Worm (Caenorhabditis elegans) whole organism, early embryonic: ENCODE data around the gene mdt-11.

Experiments
- B0310.2 ChIP-seq: sonication (generic microtip); optimal IDR thresholded peaks from 2 replicates; lab custom pipeline; 2016; ENCODE audit warnings: mild to moderate bottlenecking, missing genetic modification characterization, missing compliant biosample characterization
- F13C5.2 ChIP-seq: sonication (generic microtip); optimal IDR thresholded peaks from 2 replicates; lab custom pipeline; 2017; ENCODE audit warnings: mild to moderate bottlenecking, missing genetic modification characterization, inconsistent platforms, missing compliant biosample characterization
- aly-1 ChIP-seq: sonication (generic microtip); optimal IDR thresholded peaks from 2 replicates; lab custom pipeline; 2016; ENCODE audit warnings: missing genetic modification characterization, missing compliant biosample characterization
- ama-1 ChIP-seq: fragments of 150-350 bp; optimal IDR thresholded peaks from 2 replicates; lab custom pipeline; 2014
- ceh-13 ChIP-seq: fragments of 200-800 bp; sonication (Bioruptor generic); optimal IDR thresholded peaks from 2 replicates; lab custom pipeline; 2018; ENCODE audit warnings: mild to moderate bottlenecking, missing genetic modification characterization, missing compliant biosample characterization
- ceh-36 ChIP-seq: sonication (generic microtip); optimal IDR thresholded peaks from 2 replicates; lab custom pipeline; 2016; ENCODE audit warnings: missing genetic modification characterization, inconsistent platforms, missing compliant biosample characterization
- ets-7 ChIP-seq: sonication (generic microtip); optimal IDR thresholded peaks from 2 replicates; lab custom pipeline; 2016; ENCODE audit warnings: missing genotype, missing genetic modification characterization, missing compliant biosample characterization
- flt-1 ChIP-seq: fragments of 200-800 bp; sonication (Bioruptor generic); IDR thresholded peaks from 2 replicates; pipeline ENCODE4 v1.3.6; 2022; ENCODE audit warnings: missing genetic modification characterization, missing compliant biosample characterization
- hmbx-1 ChIP-seq: sonication (generic microtip); optimal IDR thresholded peaks from 2 replicates; lab custom pipeline; 2016; ENCODE audit warnings: mild to moderate bottlenecking, missing genetic modification characterization, missing compliant biosample characterization
- hmg-4 ChIP-seq: fragments of 200-800 bp; sonication (Bioruptor generic); optimal IDR thresholded peaks from 2 replicates; lab custom pipeline; 2018; ENCODE audit warnings: mild to moderate bottlenecking, missing genetic modification characterization, missing compliant biosample characterization
- hnd-1 ChIP-seq: sonication (generic microtip); optimal IDR thresholded peaks from 2 replicates; lab custom pipeline; 2016; ENCODE audit warnings: missing genetic modification characterization, missing compliant biosample characterization
- pes-1 ChIP-seq: fragments of 200-800 bp; sonication (Bioruptor generic); IDR thresholded peaks from 2 replicates; pipeline ENCODE4 v1.3.6; 2022; ENCODE audit warnings: missing genetic modification reagents, missing genetic modification characterization, missing compliant biosample characterization
- scrt-1 ChIP-seq: fragments of 200-800 bp; sonication (Bioruptor generic); IDR thresholded peaks from 2 replicates; pipeline ENCODE4 v1.3.6; 2022; ENCODE audit warnings: missing genetic modification characterization, missing compliant biosample characterization
- sea-1 ChIP-seq: fragments of 200-800 bp; sonication (Bioruptor generic); conservative IDR thresholded peaks from 2 replicates; pipeline ENCODE4 v1.3.6; 2022; ENCODE audit warnings: missing genetic modification characterization, missing compliant biosample characterization
- tbx-11 ChIP-seq: fragments of 200-800 bp; sonication (Bioruptor generic); IDR thresholded peaks from 2 replicates; pipeline ENCODE4 v1.3.6; 2022; ENCODE audit warnings: missing genetic modification characterization, missing compliant biosample characterization
- tbx-37 ChIP-seq: fragments of 200-800 bp; sonication (Bioruptor generic); conservative IDR thresholded peaks from 2 replicates; pipeline ENCODE4 v1.3.6; 2022; ENCODE audit warnings: missing genetic modification reagents, missing genetic modification characterization, missing compliant biosample characterization
- tra-4 ChIP-seq: sonication (generic microtip); optimal IDR thresholded peaks from 2 replicates; lab custom pipeline; 2017; ENCODE audit warnings: missing genetic modification characterization, missing compliant biosample characterization

The mdt-11 gene

DNA sequence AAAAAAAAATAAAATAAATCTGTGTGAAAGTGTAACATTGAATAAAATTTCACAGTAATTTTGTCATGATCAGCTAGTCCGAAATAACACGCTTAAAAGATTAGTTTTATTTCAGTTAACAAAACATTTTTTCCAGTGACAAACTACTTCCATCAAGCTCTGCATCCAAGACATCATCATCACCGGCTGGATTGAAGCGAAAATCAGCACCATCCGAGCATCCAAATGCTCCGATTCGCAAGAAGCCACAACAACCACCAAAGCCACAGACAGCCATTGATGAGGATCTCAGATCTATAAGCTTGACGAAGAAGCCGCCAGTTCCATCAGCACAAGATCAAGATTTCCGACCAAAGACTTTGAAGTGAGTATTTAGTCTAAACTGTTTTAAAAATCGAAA lies 6.2 kb downstream of the mdt-11 start:
- TF ChIP-seq scrt-1 (GFP tag; lab: Robert Waterston, UW) (no peak), tbx-11 (GFP tag; lab: Robert Waterston, UW) (no peak), B0310.2 (tag; lab: Kevin White, UChicago) (peak; percentile 32), ceh-36 (no peak), F13C5.2 (no peak), ama-1 (lab: Kevin White, UChicago) (peak; percentile 27), sea-1 (GFP tag; lab: Robert Waterston, UW) (0 out of 2 replicates have a peak, but pooled peaks have one; percentile 16), tra-4 (tag; lab: Kevin White, UChicago) (no peak)

DNA sequence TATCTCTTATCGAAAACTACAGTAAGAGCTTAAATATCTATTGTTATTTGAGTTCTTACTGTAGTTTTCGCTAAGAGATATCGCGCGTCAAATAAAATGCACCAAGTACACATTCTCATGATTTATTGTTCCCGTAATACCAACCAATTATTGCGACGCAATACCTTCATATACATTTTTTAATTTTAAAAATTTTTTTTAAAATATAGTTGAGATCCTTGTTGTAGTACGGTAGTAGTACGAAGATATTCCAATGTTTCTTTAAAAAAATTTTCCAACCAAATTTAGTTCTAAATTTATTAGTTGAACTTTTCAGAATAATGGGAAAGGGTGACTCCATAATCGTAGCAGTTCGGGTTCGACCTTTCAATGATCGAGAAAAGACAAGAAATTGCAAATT lies 9.6 kb downstream of the mdt-11 start, which contains the start of gene klp-6:
Gene klp-6, plus strand, starts transcription at position 301 of the 400 bp plus-strand sequence.
- TF ChIP-seq F13C5.2 = no peak
- TF ChIP-seq tbx-37 = no peak
- TF ChIP-seq ceh-36 = no peak
- TF ChIP-seq B0310.2 (tag; lab: Kevin White, UChicago) = no peak

DNA sequence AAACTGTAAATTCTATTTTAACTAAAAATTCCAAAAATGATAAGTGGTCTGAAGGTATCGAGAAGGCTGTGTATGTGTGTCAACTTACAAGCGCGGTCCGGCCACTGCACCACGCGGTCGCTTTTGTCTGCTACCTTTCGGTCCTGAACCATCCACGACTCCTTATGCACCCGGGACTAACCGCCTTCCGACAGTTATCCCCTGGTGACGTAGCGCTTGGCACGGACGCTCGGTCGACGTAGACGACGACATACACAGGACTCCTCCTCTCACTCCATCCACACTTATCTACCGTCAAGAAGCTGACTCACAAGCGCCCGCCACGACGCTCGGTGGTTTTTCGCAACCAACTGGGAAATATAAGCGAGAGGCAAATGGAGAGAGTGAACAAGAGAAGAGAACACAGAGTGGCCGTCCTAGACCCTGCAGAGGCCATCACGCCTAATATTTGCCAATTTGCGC lies 10.4 kb downstream of the mdt-11 start:
- peak; percentile 97 for TF ChIP-seq aly-1
- TF ChIP-seq flt-1 (GFP tag; lab: Robert Waterston, UW) = peak; percentile 82
- peak; percentile 82 for TF ChIP-seq ceh-36
- peak; percentile 91 for TF ChIP-seq F13C5.2
- peak; percentile 65 for TF ChIP-seq hnd-1 (tag; lab: Kevin White, UChicago)
- peak; percentile 80 for TF ChIP-seq B0310.2 (tag; lab: Kevin White, UChicago)
- peak; percentile 81 for TF ChIP-seq ceh-13 (GFP tag; lab: Kevin White, UChicago)
- peak; percentile 90 for TF ChIP-seq pes-1 (GFP tag; lab: Robert Waterston, UW)
- TF ChIP-seq tbx-37 = peak; percentile 90
- peak; percentile 87 for TF ChIP-seq sea-1 (GFP tag; lab: Robert Waterston, UW)
- TF ChIP-seq ets-7 = peak; percentile 85
- TF ChIP-seq hmg-4 (GFP tag; lab: Kevin White, UChicago) = peak; percentile 97
- TF ChIP-seq tbx-11 (GFP tag; lab: Robert Waterston, UW) = peak; percentile 90
- peak; percentile 69 for TF ChIP-seq hmbx-1 (tag; lab: Kevin White, UChicago)
- peak; percentile 88 for TF ChIP-seq scrt-1 (GFP tag; lab: Robert Waterston, UW)
- TF ChIP-seq tra-4 (tag; lab: Kevin White, UChicago) = peak; percentile 83

DNA sequence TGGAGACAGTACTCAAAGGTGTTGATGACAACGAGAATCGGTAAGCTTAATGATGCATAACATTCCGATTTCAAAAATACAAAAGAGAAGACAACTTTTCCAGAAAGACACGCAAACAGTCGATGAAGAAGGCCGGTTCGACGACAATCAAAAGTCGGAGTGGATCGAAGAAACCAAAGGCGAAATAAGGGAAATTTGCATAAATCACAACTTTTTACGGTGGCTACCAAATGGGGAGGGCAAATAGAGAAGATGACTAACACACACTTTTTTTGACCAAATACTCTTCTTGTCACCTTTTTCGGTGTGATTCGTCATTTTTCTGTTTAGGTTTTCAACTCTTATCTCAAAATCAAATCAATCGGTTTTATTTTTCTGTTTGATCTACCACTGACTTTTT lies 15.1 kb downstream of the mdt-11 start, which contains the start of gene C45G9.6:
Gene C45G9.6, plus strand, starts transcription at position 301 of the 400 bp plus-strand sequence.
- TF ChIP-seq tra-4 (tag; lab: Kevin White, UChicago) (no peak), aly-1 (no peak), hmbx-1 (tag; lab: Kevin White, UChicago) (no peak), ceh-13 (GFP tag; lab: Kevin White, UChicago) (no peak), F13C5.2 (no peak), hmg-4 (GFP tag; lab: Kevin White, UChicago) (no peak), tbx-11 (GFP tag; lab: Robert Waterston, UW) (no peak), ceh-36 (no peak), ets-7 (no peak), tbx-37 (no peak), ama-1 (lab: Kevin White, UChicago) (no peak), scrt-1 (GFP tag; lab: Robert Waterston, UW) (no peak), pes-1 (GFP tag; lab: Robert Waterston, UW) (no peak), flt-1 (GFP tag; lab: Robert Waterston, UW) (no peak), sea-1 (GFP tag; lab: Robert Waterston, UW) (no peak), hnd-1 (tag; lab: Kevin White, UChicago) (no peak), B0310.2 (tag; lab: Kevin White, UChicago) (no peak)

ce11 chrIII:5042112-5042511 lies 21.1 kb downstream of the mdt-11 start, which contains the start of gene nlp-43:
TSS of gene nlp-43 (plus strand) at chrIII:5042412.
- TF ChIP-seq tra-4 (tag; lab: Kevin White, UChicago) (no peak), scrt-1 (GFP tag; lab: Robert Waterston, UW) (no peak), ama-1 (lab: Kevin White, UChicago) (no peak), hmbx-1 (tag; lab: Kevin White, UChicago) (no peak), F13C5.2 (no peak), tbx-37 (no peak), hnd-1 (tag; lab: Kevin White, UChicago) (no peak), ets-7 (no peak)

- no peak for TF ChIP-seq tra-4 (tag; lab: Kevin White, UChicago)
- no peak for TF ChIP-seq hmbx-1 (tag; lab: Kevin White, UChicago)
- TF ChIP-seq scrt-1 (GFP tag; lab: Robert Waterston, UW) = no peak
- TF ChIP-seq ceh-13 (GFP tag; lab: Kevin White, UChicago) = no peak
- TF ChIP-seq flt-1 (GFP tag; lab: Robert Waterston, UW) = no peak
- TF ChIP-seq tbx-37 = no peak
- TF ChIP-seq ets-7 = no peak
- TF ChIP-seq hmg-4 (GFP tag; lab: Kevin White, UChicago) = no peak
- no peak for TF ChIP-seq sea-1 (GFP tag; lab: Robert Waterston, UW)
- TF ChIP-seq aly-1 = no peak
- TF ChIP-seq tbx-11 (GFP tag; lab: Robert Waterston, UW) = no peak
- TF ChIP-seq B0310.2 (tag; lab: Kevin White, UChicago) = no peak
Measured at ce11 chrIII:5044709-5045108, 23.7 kb downstream of the mdt-11 start, which contains the start of gene C45G9.14. TSS of gene C45G9.14 (plus strand) at chrIII:5045009.

DNA sequence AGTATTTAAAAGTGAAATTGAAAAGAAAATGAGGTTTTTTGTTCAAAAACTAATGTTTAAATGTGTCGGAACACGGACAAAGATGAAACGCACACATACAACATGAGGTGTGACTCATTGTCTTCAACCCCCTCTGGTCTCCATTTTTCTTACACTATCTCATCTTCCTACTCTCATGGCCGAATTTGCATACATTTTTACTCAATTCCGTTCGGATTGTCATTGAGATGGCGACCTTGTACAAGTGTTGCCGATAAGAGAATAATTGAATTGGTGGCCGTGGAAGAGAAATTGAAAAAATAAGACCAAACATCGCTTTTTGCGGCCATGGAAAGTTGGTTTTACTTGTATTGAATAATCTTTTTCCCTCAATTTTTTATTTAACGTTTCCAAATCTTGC lies 26.2 kb downstream of the mdt-11 start, which contains the start of gene txbp-3:
Gene txbp-3, minus strand, starts transcription at position 285 of the 400 bp plus-strand sequence.
- TF ChIP-seq hnd-1 (tag; lab: Kevin White, UChicago) (no peak), B0310.2 (tag; lab: Kevin White, UChicago) (no peak), tra-4 (tag; lab: Kevin White, UChicago) (no peak), ceh-13 (GFP tag; lab: Kevin White, UChicago) (no peak), pes-1 (GFP tag; lab: Robert Waterston, UW) (no peak), flt-1 (GFP tag; lab: Robert Waterston, UW) (no peak), F13C5.2 (no peak), ets-7 (no peak), ceh-36 (no peak), tbx-11 (GFP tag; lab: Robert Waterston, UW) (no peak), aly-1 (no peak), hmbx-1 (tag; lab: Kevin White, UChicago) (no peak), hmg-4 (GFP tag; lab: Kevin White, UChicago) (no peak), scrt-1 (GFP tag; lab: Robert Waterston, UW) (no peak)
